Fruit fly (Drosophila melanogaster) whole organism, embryonic: ENCODE data around the gene CG17637.

Source experiments
- ATbp ChIP-seq: fragments of 200-800 bp; sonication (Bioruptor generic); optimal IDR thresholded peaks from 2 replicates; lab custom pipeline; 2017; ENCODE audit warnings: missing biosample characterization, mild to moderate bottlenecking, missing genetic modification characterization, missing genetic modification reagents
- Adf1 ChIP-seq: fragments of 200-800 bp; sonication (Bioruptor generic); IDR thresholded peaks from 2 replicates; pipeline ENCODE4 v1.3.6; 2022; ENCODE audit warnings: missing biosample characterization, missing genetic modification characterization
- Asciz ChIP-seq: fragments of 200-800 bp; sonication (Bioruptor generic); optimal IDR thresholded peaks from 2 replicates; lab custom pipeline; 2017; ENCODE audit warnings: missing biosample characterization, mild to moderate bottlenecking, missing genetic modification characterization, missing genetic modification reagents
- Atf3 ChIP-seq: fragments of 200-800 bp; sonication (Bioruptor generic); optimal IDR thresholded peaks from 3 replicates; lab custom pipeline; 2016; ENCODE audit warnings: missing biosample characterization, missing genetic modification characterization
- Awh ChIP-seq: fragments of 200-800 bp; sonication (Bioruptor generic); IDR thresholded peaks from 2 replicates; pipeline ENCODE4, ENCODE4 v1.3.6; 2022; ENCODE audit warnings: missing biosample characterization, missing genetic modification characterization
- B-H2 ChIP-seq: fragments of 200-800 bp; sonication (Bioruptor generic); optimal IDR thresholded peaks from 2 replicates; lab custom pipeline; 2018; ENCODE audit warnings: missing biosample characterization, mild to moderate bottlenecking, missing genetic modification characterization
- CG10267 ChIP-seq: fragments of 200-800 bp; sonication (Bioruptor generic); optimal IDR thresholded peaks from 2 replicates; lab custom pipeline; 2018; ENCODE audit warnings: missing biosample characterization, mild to moderate bottlenecking, missing genetic modification characterization, moderate library complexity
- CG10654 ChIP-seq: fragments of 200-800 bp; sonication (Bioruptor generic); optimal IDR thresholded peaks from 2 replicates; lab custom pipeline; 2016; ENCODE audit warnings: missing biosample characterization, missing genetic modification characterization
- CG12104 ChIP-seq: fragments of 200-800 bp; sonication (Bioruptor generic); optimal IDR thresholded peaks from 3 replicates; lab custom pipeline; 2016; ENCODE audit warnings: missing biosample characterization, missing genetic modification characterization
- CG12299 ChIP-seq: fragments of 200-800 bp; sonication (Bioruptor generic); optimal IDR thresholded peaks from 2 replicates; lab custom pipeline; 2018; ENCODE audit warnings: missing biosample characterization, mild to moderate bottlenecking, missing genetic modification characterization
- CG12391 ChIP-seq: fragments of 200-800 bp; sonication (Bioruptor generic); optimal IDR thresholded peaks from 3 replicates; lab custom pipeline; 2018; ENCODE audit warnings: missing biosample characterization, mild to moderate bottlenecking, missing genetic modification characterization, moderate library complexity
- CG13296 ChIP-seq: fragments of 200-800 bp; sonication (Bioruptor generic); optimal IDR thresholded peaks from 3 replicates; lab custom pipeline; 2018; ENCODE audit warnings: missing biosample characterization, mild to moderate bottlenecking, missing genetic modification characterization
- CG16813 ChIP-seq: fragments of 200-800 bp; sonication (Bioruptor generic); IDR thresholded peaks from 3 replicates; pipeline ENCODE4 v1.3.6; 2022; ENCODE audit warnings: missing biosample characterization, missing genetic modification characterization; ENCODE audit not compliant: partially characterized antibody
- CG16815 ChIP-seq: fragments of 200-800 bp; sonication (Bioruptor generic); optimal IDR thresholded peaks from 3 replicates; lab custom pipeline; 2017; ENCODE audit warnings: missing biosample characterization, mild to moderate bottlenecking, missing genetic modification characterization
- CG2120 ChIP-seq: fragments of 200-800 bp; sonication (Bioruptor generic); optimal IDR thresholded peaks from 3 replicates; lab custom pipeline; 2016; ENCODE audit warnings: missing biosample characterization, missing genetic modification characterization
- CG2129 ChIP-seq: fragments of 200-800 bp; sonication (Bioruptor generic); IDR thresholded peaks from 2 replicates; pipeline ENCODE4 v1.3.6; 2022; ENCODE audit warnings: missing biosample characterization, missing genetic modification characterization; ENCODE audit not compliant: partially characterized antibody
- CG32767 ChIP-seq: fragments of 200-800 bp; sonication (Bioruptor generic); IDR thresholded peaks from 2 replicates; pipeline ENCODE4 v1.3.6; 2022; ENCODE audit warnings: missing biosample characterization, missing genetic modification characterization
- CG5953 ChIP-seq: fragments of 200-800 bp; sonication (Bioruptor generic); IDR thresholded peaks from 2 replicates; pipeline ENCODE4 v1.3.6; 2022; ENCODE audit warnings: missing biosample characterization, missing genetic modification characterization
- CG6765 ChIP-seq: fragments of 200-800 bp; sonication (Bioruptor generic); optimal IDR thresholded peaks from 3 replicates; lab custom pipeline; 2017; ENCODE audit warnings: missing biosample characterization, mild to moderate bottlenecking, missing genetic modification characterization
- Dll ChIP-seq: fragments of 200-800 bp; sonication (Bioruptor generic); IDR thresholded peaks from 4 replicates; pipeline ENCODE4 v1.3.6; 2022; ENCODE audit warnings: missing biosample characterization, missing genetic modification characterization; ENCODE audit not compliant: partially characterized antibody
- Eip74EF ChIP-seq, 2 experiments: fragments of 200-800 bp in 1 of 2; fragments of >200 bp in 1 of 2; sonication (Bioruptor generic) in 1 of 2; optimal IDR thresholded peaks; 2 replicates each; lab custom pipeline; 2017 to 2019; ENCODE audit warnings: missing biosample characterization in 2 of 2, missing genetic modification characterization in 2 of 2, mild to moderate bottlenecking in 1 of 2, moderate library complexity in 1 of 2
- Ets65A ChIP-seq: fragments of 200-800 bp; sonication (Bioruptor generic); peaks from one replicate; lab custom pipeline; 2016; ENCODE audit warnings: missing biosample characterization, missing genetic modification characterization
- Hr39 ChIP-seq: fragments of >200 bp; optimal IDR thresholded peaks from 2 replicates; lab custom pipeline; 2017
- Hr51 ChIP-seq, 2 experiments: fragments of 200-800 bp; sonication (Bioruptor generic); optimal IDR thresholded peaks; 2 replicates in 1 of 2; 3 replicates in 1 of 2; lab custom pipeline; 2016 to 2018; ENCODE audit warnings: missing biosample characterization in 2 of 2, missing genetic modification characterization in 2 of 2, mild to moderate bottlenecking in 1 of 2, moderate library complexity in 1 of 2
- MTF-1 ChIP-seq: fragments of 200-800 bp; sonication (Bioruptor generic); optimal IDR thresholded peaks from 2 replicates; lab custom pipeline; 2018; ENCODE audit warnings: missing biosample characterization, mild to moderate bottlenecking, missing genetic modification characterization, borderline replicate concordance
- Max ChIP-seq: fragments of 200-800 bp; sonication (Bioruptor generic); optimal IDR thresholded peaks from 2 replicates; lab custom pipeline; 2016; ENCODE audit warnings: missing biosample characterization, mild to moderate bottlenecking, missing genetic modification characterization
- NC2β ChIP-seq: fragments of 200-800 bp; sonication (Bioruptor generic); optimal IDR thresholded peaks from 2 replicates; lab custom pipeline; 2016; ENCODE audit warnings: missing biosample characterization, missing genetic modification characterization
- Nf-YB ChIP-seq: fragments of 200-800 bp; sonication (Bioruptor generic); optimal IDR thresholded peaks from 3 replicates; lab custom pipeline; 2019; ENCODE audit warnings: missing biosample characterization, mild to moderate bottlenecking, missing genetic modification characterization, moderate library complexity
- Opbp ChIP-seq: fragments of 200-800 bp; sonication (Bioruptor generic); IDR thresholded peaks from 3 replicates; pipeline ENCODE4 v1.3.6; 2022; ENCODE audit warnings: missing biosample characterization, missing genetic modification characterization; ENCODE audit not compliant: partially characterized antibody
- Optix ChIP-seq: fragments of 200-800 bp; sonication (Bioruptor generic); IDR thresholded peaks from 3 replicates; pipeline ENCODE4 v1.3.6; 2022; ENCODE audit warnings: missing biosample characterization, missing genetic modification characterization
- Rfx ChIP-seq: fragments of 200-800 bp; sonication (Bioruptor generic); IDR thresholded peaks from 2 replicates; pipeline ENCODE4 v1.3.6; 2022; ENCODE audit warnings: missing biosample characterization, missing genetic modification characterization
- Side ChIP-seq: fragments of 200-800 bp; sonication (Bioruptor generic); optimal IDR thresholded peaks from 2 replicates; lab custom pipeline; 2016; ENCODE audit warnings: missing biosample characterization, missing genetic modification characterization
- Sox102F ChIP-seq: fragments of 200-800 bp; sonication (Bioruptor generic); optimal IDR thresholded peaks from 2 replicates; lab custom pipeline; 2018; ENCODE audit warnings: missing biosample characterization, mild to moderate bottlenecking, missing genetic modification characterization, moderate library complexity
- YL-1 ChIP-seq: fragments of 200-800 bp; sonication (Bioruptor generic); optimal IDR thresholded peaks from 3 replicates; lab custom pipeline; 2017; ENCODE audit warnings: missing biosample characterization, mild to moderate bottlenecking, missing genetic modification characterization
- bowl ChIP-seq: fragments of 200-800 bp; sonication (Bioruptor generic); IDR thresholded peaks from 2 replicates; pipeline ENCODE4 v1.3.6; 2022; ENCODE audit warnings: missing biosample characterization, missing genetic modification characterization
- cad ChIP-seq: fragments of >200 bp; optimal IDR thresholded peaks from 2 replicates; lab custom pipeline; 2017; ENCODE audit warnings: missing biosample characterization, missing genetic modification characterization
- da ChIP-seq: fragments of 200-800 bp; sonication (Bioruptor generic); optimal IDR thresholded peaks from 2 replicates; lab custom pipeline; 2016; ENCODE audit warnings: missing biosample characterization, missing genetic modification characterization
- dati ChIP-seq: fragments of 200-800 bp; sonication (Bioruptor generic); IDR thresholded peaks from 2 replicates; pipeline ENCODE4 v1.3.6; 2022; ENCODE audit warnings: missing biosample characterization, missing genetic modification characterization
- esg ChIP-seq: fragments of 200-800 bp; sonication (Bioruptor generic); conservative IDR thresholded peaks from 2 replicates; pipeline ENCODE4 v1.3.6; 2022; ENCODE audit warnings: missing biosample characterization, missing genetic modification characterization
- eve ChIP-seq, 2 experiments: fragments of >200 bp; optimal IDR thresholded peaks; 2 replicates each; lab custom pipeline; 2017; ENCODE audit warnings: missing biosample characterization in 2 of 2, missing genetic modification characterization in 2 of 2
- exex ChIP-seq: fragments of 200-800 bp; sonication (Bioruptor generic); optimal IDR thresholded peaks from 4 replicates; lab custom pipeline; 2018; ENCODE audit warnings: missing biosample characterization, mild to moderate bottlenecking, missing genetic modification characterization, moderate library complexity
- ftz-f1 ChIP-seq: fragments of 200-800 bp; sonication (Bioruptor generic); optimal IDR thresholded peaks from 2 replicates; lab custom pipeline; 2016; ENCODE audit warnings: missing biosample characterization, missing genetic modification characterization
- inv ChIP-seq: fragments of 200-800 bp; sonication (Bioruptor generic); IDR thresholded peaks from 2 replicates; pipeline ENCODE4 v1.3.6; 2022; ENCODE audit warnings: missing biosample characterization, missing genetic modification characterization; ENCODE audit not compliant: partially characterized antibody
- lmd ChIP-seq: fragments of 200-800 bp; sonication (Bioruptor generic); IDR thresholded peaks from 2 replicates; pipeline ENCODE4 v1.3.6; 2022; ENCODE audit warnings: missing biosample characterization, missing genetic modification characterization
- sc ChIP-seq, 3 experiments: fragments of >200 bp in 2 of 3; fragments of 200-800 bp in 1 of 3; sonication (Bioruptor generic) in 1 of 3; optimal IDR thresholded peaks; 2 replicates in 2 of 3; 3 replicates in 1 of 3; lab custom pipeline; 2017; ENCODE audit warnings: mild to moderate bottlenecking in 1 of 3, missing biosample characterization in 1 of 3, missing genetic modification characterization in 1 of 3, missing genetic modification reagents in 1 of 3
- schlank ChIP-seq: fragments of 200-800 bp; sonication (Bioruptor generic); optimal IDR thresholded peaks from 2 replicates; lab custom pipeline; 2018; ENCODE audit warnings: missing biosample characterization, mild to moderate bottlenecking, missing genetic modification characterization
- trh ChIP-seq: fragments of 200-800 bp; sonication (Bioruptor generic); optimal IDR thresholded peaks from 2 replicates; lab custom pipeline; 2016; ENCODE audit warnings: missing biosample characterization, missing genetic modification characterization
- tup ChIP-seq: fragments of 200-800 bp; sonication (Bioruptor generic); optimal IDR thresholded peaks from 2 replicates; lab custom pipeline; 2016; ENCODE audit warnings: missing biosample characterization, mild to moderate bottlenecking, missing genetic modification characterization, moderate library complexity

CG17637 gene

dm6 chr3L:20517897-20518804 is 14.2 kb downstream of the CG17637 start (continued):
- peak; percentile 41 for TF ChIP-seq Sox102F (GFP tag; lab: Kevin White, UChicago)
- no peak for TF ChIP-seq CG13296 (GFP tag; lab: Kevin White, UChicago)
- peak; percentile 17 for TF ChIP-seq Side (GFP tag; lab: Kevin White, UChicago)
- TF ChIP-seq tup (GFP tag; lab: Kevin White, UChicago), result no peak
- no peak for TF ChIP-seq CG12104 (GFP tag; lab: Kevin White, UChicago)
- TF ChIP-seq trh (GFP tag; lab: Kevin White, UChicago), result no peak
- TF ChIP-seq Asciz, result no peak
- TF ChIP-seq Nf-YB (GFP tag; lab: Kevin White, UChicago), result no peak
- TF ChIP-seq dati, result no peak
- no peak for TF ChIP-seq Optix (GFP tag; lab: Robert Waterston, UW)
- TF ChIP-seq NC2β (GFP tag; lab: Kevin White, UChicago), result no peak
- peak; percentile 54 for TF ChIP-seq Rfx (GFP tag; lab: Robert Waterston, UW)
- no peak for TF ChIP-seq CG16815 (GFP tag; lab: Kevin White, UChicago)
- no peak for TF ChIP-seq MTF-1 (GFP tag; lab: Kevin White, UChicago)
- TF ChIP-seq Atf3 (GFP tag; lab: Kevin White, UChicago), result no peak
- TF ChIP-seq Eip74EF (GFP tag; optimal IDR thresholded peaks at IDR 0.05; lab: Kevin White, UChicago), result no peak
- TF ChIP-seq CG2120, result peak; percentile 69
- no peak for TF ChIP-seq cad (GFP tag; lab: Kevin White, UChicago)
- TF ChIP-seq CG32767 (GFP tag; lab: Robert Waterston, UW), result no peak
- peak; percentile 45 for TF ChIP-seq CG6765 (GFP tag; lab: Kevin White, UChicago)
- TF ChIP-seq CG2129 (GFP tag; lab: Robert Waterston, UW), result no peak
- no peak for TF ChIP-seq sc (optimal IDR thresholded peaks at IDR 0.05; lab: Kevin White, UChicago)
- no peak for TF ChIP-seq sc (GFP tag; optimal IDR thresholded peaks at IDR 0.05; lab: Kevin White, UChicago)
- TF ChIP-seq lmd (GFP tag; lab: Robert Waterston, UW), result peak; percentile 11; the same call in 1 of the 2 replicates
- TF ChIP-seq Adf1 (GFP tag; lab: Robert Waterston, UW), result no peak
- no peak for TF ChIP-seq Max (GFP tag; lab: Kevin White, UChicago)
- no peak for TF ChIP-seq YL-1 (GFP tag; lab: Kevin White, UChicago)
- no peak for TF ChIP-seq Dll
- TF ChIP-seq Ets65A (GFP tag; lab: Kevin White, UChicago), result peak; percentile 74
- TF ChIP-seq da, result no peak
- no peak for TF ChIP-seq B-H2 (GFP tag; lab: Kevin White, UChicago)
- no peak for TF ChIP-seq Hr39 (lab: Kevin White, UChicago)
- TF ChIP-seq CG10654 (GFP tag; lab: Kevin White, UChicago), result peak; percentile 7
- TF ChIP-seq CG12299 (tag; lab: Kevin White, UChicago), result peak; percentile 30
- TF ChIP-seq CG5953, result no peak
- TF ChIP-seq bowl, result no peak
- peak in 1 of 2 experiments; percentile 54 for TF ChIP-seq eve (GFP tag; optimal IDR thresholded peaks at IDR 0.05; lab: Kevin White, UChicago)
- TF ChIP-seq exex (tag; lab: Kevin White, UChicago), result peak; percentile 50
- TF ChIP-seq CG16813 (GFP tag; lab: Robert Waterston, UW), result no peak
- peak; percentile 15 for TF ChIP-seq ATbp (GFP tag; lab: Kevin White, UChicago)
- no peak for TF ChIP-seq schlank (tag; lab: Kevin White, UChicago)
- peak; percentile 9 to 44 for TF ChIP-seq Hr51 (GFP tag; optimal IDR thresholded peaks at IDR 0.05; lab: Kevin White, UChicago)
- peak; percentile 22; the same call in 1 of the 2 replicates for TF ChIP-seq esg (GFP tag; lab: Robert Waterston, UW)
- TF ChIP-seq CG10267 (tag; lab: Kevin White, UChicago), result peak; percentile 12
- no peak for TF ChIP-seq inv
- no peak for TF ChIP-seq Opbp
- no peak for TF ChIP-seq Awh (GFP tag; lab: Robert Waterston, UW)
- TF ChIP-seq CG12391 (tag; lab: Kevin White, UChicago), result peak; percentile 29
- TF ChIP-seq ftz-f1 (GFP tag; lab: Kevin White, UChicago), result no peak
